Worm (Caenorhabditis elegans) whole organism, early embryonic: Measurements from ENCODE around the gene snt-2.

Experiments
- ama-1 ChIP-seq: fragments of 150-350 bp; optimal IDR thresholded peaks from 2 replicates; lab custom pipeline; 2014
- flt-1 ChIP-seq: fragments of 200-800 bp; sonication (Bioruptor generic); IDR thresholded peaks from 2 replicates; pipeline ENCODE4 v1.3.6; 2022; ENCODE audit warnings: missing genetic modification characterization, missing compliant biosample characterization

DNA sequence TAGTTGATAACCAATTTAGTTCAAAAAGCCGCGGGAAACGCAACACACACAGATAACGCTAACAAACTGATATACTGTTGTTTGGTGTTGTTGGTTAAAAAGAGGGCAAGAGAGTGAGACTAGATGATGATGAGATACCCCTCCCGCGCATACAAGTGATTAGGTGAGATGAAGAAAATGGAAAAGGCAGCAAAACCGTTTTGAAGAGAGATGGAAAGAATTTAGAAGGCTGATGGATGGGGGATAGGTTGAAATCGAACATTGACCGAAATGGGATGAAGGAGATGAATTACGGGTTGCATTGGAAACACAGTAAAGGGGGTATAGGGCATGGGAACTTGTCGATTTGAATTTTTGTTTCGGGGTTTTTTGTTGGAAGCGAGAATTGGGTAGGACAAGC lies 44.8 kb downstream of the snt-2 start:
- no peak for TF ChIP-seq ama-1 (lab: Kevin White, UChicago)
- TF ChIP-seq flt-1 (GFP tag; lab: Robert Waterston, UW), result no peak
